Worm (Caenorhabditis elegans) whole organism, early embryonic: Measurements from ENCODE around the gene F21A3.4.

Source experiments
- B0310.2 ChIP-seq: sonication (generic microtip); optimal IDR thresholded peaks from 2 replicates; lab custom pipeline; 2016; ENCODE audit warnings: mild to moderate bottlenecking, missing genetic modification characterization, missing compliant biosample characterization
- F13C5.2 ChIP-seq: sonication (generic microtip); optimal IDR thresholded peaks from 2 replicates; lab custom pipeline; 2017; ENCODE audit warnings: mild to moderate bottlenecking, missing genetic modification characterization, inconsistent platforms, missing compliant biosample characterization
- aly-1 ChIP-seq: sonication (generic microtip); optimal IDR thresholded peaks from 2 replicates; lab custom pipeline; 2016; ENCODE audit warnings: missing genetic modification characterization, missing compliant biosample characterization
- ama-1 ChIP-seq: fragments of 150-350 bp; optimal IDR thresholded peaks from 2 replicates; lab custom pipeline; 2014
- ceh-13 ChIP-seq: fragments of 200-800 bp; sonication (Bioruptor generic); optimal IDR thresholded peaks from 2 replicates; lab custom pipeline; 2018; ENCODE audit warnings: mild to moderate bottlenecking, missing genetic modification characterization, missing compliant biosample characterization
- ceh-36 ChIP-seq: sonication (generic microtip); optimal IDR thresholded peaks from 2 replicates; lab custom pipeline; 2016; ENCODE audit warnings: missing genetic modification characterization, inconsistent platforms, missing compliant biosample characterization
- ets-7 ChIP-seq: sonication (generic microtip); optimal IDR thresholded peaks from 2 replicates; lab custom pipeline; 2016; ENCODE audit warnings: missing genotype, missing genetic modification characterization, missing compliant biosample characterization
- flt-1 ChIP-seq: fragments of 200-800 bp; sonication (Bioruptor generic); IDR thresholded peaks from 2 replicates; pipeline ENCODE4 v1.3.6; 2022; ENCODE audit warnings: missing genetic modification characterization, missing compliant biosample characterization
- hmbx-1 ChIP-seq: sonication (generic microtip); optimal IDR thresholded peaks from 2 replicates; lab custom pipeline; 2016; ENCODE audit warnings: mild to moderate bottlenecking, missing genetic modification characterization, missing compliant biosample characterization
- hmg-4 ChIP-seq: fragments of 200-800 bp; sonication (Bioruptor generic); optimal IDR thresholded peaks from 2 replicates; lab custom pipeline; 2018; ENCODE audit warnings: mild to moderate bottlenecking, missing genetic modification characterization, missing compliant biosample characterization
- hnd-1 ChIP-seq: sonication (generic microtip); optimal IDR thresholded peaks from 2 replicates; lab custom pipeline; 2016; ENCODE audit warnings: missing genetic modification characterization, missing compliant biosample characterization
- pes-1 ChIP-seq: fragments of 200-800 bp; sonication (Bioruptor generic); IDR thresholded peaks from 2 replicates; pipeline ENCODE4 v1.3.6; 2022; ENCODE audit warnings: missing genetic modification reagents, missing genetic modification characterization, missing compliant biosample characterization
- scrt-1 ChIP-seq: fragments of 200-800 bp; sonication (Bioruptor generic); IDR thresholded peaks from 2 replicates; pipeline ENCODE4 v1.3.6; 2022; ENCODE audit warnings: missing genetic modification characterization, missing compliant biosample characterization
- sea-1 ChIP-seq: fragments of 200-800 bp; sonication (Bioruptor generic); conservative IDR thresholded peaks from 2 replicates; pipeline ENCODE4 v1.3.6; 2022; ENCODE audit warnings: missing genetic modification characterization, missing compliant biosample characterization
- tbx-11 ChIP-seq: fragments of 200-800 bp; sonication (Bioruptor generic); IDR thresholded peaks from 2 replicates; pipeline ENCODE4 v1.3.6; 2022; ENCODE audit warnings: missing genetic modification characterization, missing compliant biosample characterization
- tbx-37 ChIP-seq: fragments of 200-800 bp; sonication (Bioruptor generic); conservative IDR thresholded peaks from 2 replicates; pipeline ENCODE4 v1.3.6; 2022; ENCODE audit warnings: missing genetic modification reagents, missing genetic modification characterization, missing compliant biosample characterization
- tra-4 ChIP-seq: sonication (generic microtip); optimal IDR thresholded peaks from 2 replicates; lab custom pipeline; 2017; ENCODE audit warnings: missing genetic modification characterization, missing compliant biosample characterization

The F21A3.4 gene

DNA sequence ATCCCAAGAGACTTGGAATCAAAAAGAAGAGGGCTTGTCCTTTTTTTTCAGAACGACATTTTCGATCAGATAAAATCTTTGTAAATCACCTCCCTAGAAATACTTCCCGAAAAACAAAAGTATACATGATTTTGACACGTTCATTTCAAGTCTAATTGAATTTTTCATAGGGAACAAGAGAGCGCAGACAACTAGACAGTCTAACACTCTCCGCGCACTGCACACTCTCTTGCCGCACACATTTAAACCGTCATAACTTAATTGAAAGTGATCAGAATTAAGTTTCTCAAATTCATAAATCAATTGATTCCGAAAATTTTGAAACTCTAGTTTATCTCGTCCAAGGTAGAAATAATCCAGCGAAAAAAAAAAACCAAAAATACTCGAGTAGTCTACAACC lies 23.3 kb downstream of the F21A3.4 start:
- no peak for TF ChIP-seq ama-1 (lab: Kevin White, UChicago)
- TF ChIP-seq flt-1: no peak

DNA sequence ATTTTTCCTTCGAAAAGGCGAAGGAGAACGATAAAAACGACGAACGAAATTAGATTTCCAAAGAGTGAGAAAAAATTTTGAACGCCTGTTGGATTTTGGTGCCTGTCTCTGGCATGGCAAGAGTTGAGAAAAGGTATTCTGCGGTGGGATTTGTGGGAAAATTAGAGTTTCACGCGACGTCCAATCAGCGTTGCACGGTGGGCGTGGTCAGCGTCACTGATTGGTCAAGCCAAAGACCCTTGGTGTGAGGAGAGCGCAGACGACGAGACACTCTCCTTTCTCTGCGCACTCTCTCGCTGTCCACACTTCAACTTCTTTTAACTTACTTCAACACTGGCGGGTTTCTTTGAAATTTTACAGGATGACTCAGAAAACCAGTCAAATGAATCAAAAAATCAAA lies 26.1 kb downstream of the F21A3.4 start:
- no peak for TF ChIP-seq tbx-11 (GFP tag; lab: Robert Waterston, UW)
- TF ChIP-seq sea-1 (GFP tag; lab: Robert Waterston, UW): no peak
- no peak for TF ChIP-seq ceh-13
- no peak for TF ChIP-seq hmg-4 (GFP tag; lab: Kevin White, UChicago)
- no peak for TF ChIP-seq hmbx-1 (tag; lab: Kevin White, UChicago)
- no peak for TF ChIP-seq ets-7

DNA sequence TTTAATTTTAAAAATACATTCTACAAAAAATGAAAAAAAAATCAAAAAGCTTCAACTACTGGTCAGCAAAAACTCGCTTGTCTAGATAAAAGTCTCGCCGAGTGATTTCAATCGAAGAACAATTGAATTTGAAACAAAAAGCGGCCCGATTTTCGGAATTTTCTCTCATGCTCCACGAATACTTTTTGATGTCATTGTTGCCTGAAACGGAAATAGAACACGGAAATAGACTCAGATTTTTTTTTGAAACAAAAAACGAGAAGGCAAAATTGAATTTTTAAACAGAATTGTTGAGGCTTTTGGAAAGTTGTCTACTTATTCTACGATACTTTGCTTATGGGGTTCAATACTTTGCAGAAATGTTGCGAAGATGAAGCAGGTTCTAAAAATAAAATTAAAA lies 27.1 kb downstream of the F21A3.4 start:
- no peak for TF ChIP-seq ama-1 (lab: Kevin White, UChicago)
- TF ChIP-seq hmbx-1 (tag; lab: Kevin White, UChicago): no peak
- no peak for TF ChIP-seq flt-1
- no peak for TF ChIP-seq sea-1 (GFP tag; lab: Robert Waterston, UW)
- TF ChIP-seq pes-1 (GFP tag; lab: Robert Waterston, UW): no peak
- TF ChIP-seq B0310.2: no peak
- no peak for TF ChIP-seq ets-7
- no peak for TF ChIP-seq tbx-11 (GFP tag; lab: Robert Waterston, UW)
- no peak for TF ChIP-seq ceh-13
- TF ChIP-seq tbx-37 (GFP tag; lab: Robert Waterston, UW): no peak
- no peak for TF ChIP-seq ceh-36 (tag; lab: Kevin White, UChicago)
- no peak for TF ChIP-seq tra-4
- TF ChIP-seq hmg-4 (GFP tag; lab: Kevin White, UChicago): no peak
- TF ChIP-seq hnd-1 (tag; lab: Kevin White, UChicago): no peak
- no peak for TF ChIP-seq F13C5.2 (tag; lab: Kevin White, UChicago)

DNA sequence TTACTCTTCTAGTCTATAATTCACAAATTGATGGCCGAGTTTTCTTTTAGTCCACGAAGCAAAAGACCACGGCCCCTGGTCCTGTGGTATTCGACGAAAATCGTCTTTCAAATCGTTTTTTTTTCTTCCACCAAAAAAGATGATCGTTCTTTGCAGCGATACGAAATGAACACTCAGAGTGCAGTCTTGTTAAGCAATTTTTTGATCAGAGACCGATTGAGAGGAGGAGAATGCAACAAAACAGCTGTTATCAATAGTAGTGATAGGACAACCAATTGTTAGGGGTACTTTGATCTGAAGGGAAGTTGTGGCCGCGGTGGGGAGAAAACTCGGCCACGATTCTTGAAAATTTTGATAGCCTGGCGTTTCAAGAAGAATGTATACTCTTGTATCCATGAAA lies 27.6 kb downstream of the F21A3.4 start:
- no peak for TF ChIP-seq ama-1 (lab: Kevin White, UChicago)
- TF ChIP-seq ceh-13: no peak
- TF ChIP-seq pes-1 (GFP tag; lab: Robert Waterston, UW): no peak
- no peak for TF ChIP-seq aly-1 (tag; lab: Kevin White, UChicago)
- TF ChIP-seq sea-1 (GFP tag; lab: Robert Waterston, UW): no peak
- TF ChIP-seq flt-1: no peak
- no peak for TF ChIP-seq tbx-37 (GFP tag; lab: Robert Waterston, UW)
- no peak for TF ChIP-seq hmg-4 (GFP tag; lab: Kevin White, UChicago)
- no peak for TF ChIP-seq F13C5.2 (tag; lab: Kevin White, UChicago)
- TF ChIP-seq scrt-1 (GFP tag; lab: Robert Waterston, UW): no peak
- TF ChIP-seq hmbx-1 (tag; lab: Kevin White, UChicago): no peak
- no peak for TF ChIP-seq hnd-1 (tag; lab: Kevin White, UChicago)

DNA sequence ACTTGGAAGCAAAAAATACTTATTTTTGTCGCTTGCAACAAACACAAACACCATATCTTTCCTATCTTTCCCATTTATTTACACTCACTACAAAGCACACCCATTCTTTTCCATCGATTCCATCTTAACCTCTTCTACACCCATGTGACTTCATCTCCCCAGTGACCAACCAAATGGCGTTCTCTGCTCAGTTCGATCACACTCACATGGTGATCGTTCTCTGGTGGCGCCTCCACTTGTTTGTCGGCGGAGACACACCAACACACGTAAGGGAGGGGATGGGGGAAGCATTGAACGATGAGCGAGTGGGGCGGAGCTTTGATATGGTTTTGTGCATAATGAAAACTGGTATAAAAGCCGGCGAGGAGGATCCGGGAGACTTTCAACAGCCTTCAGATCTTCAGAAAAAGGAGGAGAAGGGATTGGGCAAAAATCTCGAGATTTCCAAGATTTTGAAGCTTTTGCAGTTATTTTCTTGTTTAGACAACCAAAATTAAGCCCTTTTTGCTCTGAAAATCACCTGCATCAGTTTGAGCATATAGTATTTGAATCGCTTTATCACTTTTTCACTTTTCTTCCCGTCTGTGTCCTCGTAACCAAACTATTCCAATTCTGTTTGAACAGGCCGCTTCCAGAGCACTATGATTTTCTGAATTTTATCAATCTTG lies 30.2 kb downstream of the F21A3.4 start:
- no peak for TF ChIP-seq sea-1 (GFP tag; lab: Robert Waterston, UW)
- no peak for TF ChIP-seq scrt-1 (GFP tag; lab: Robert Waterston, UW)
- no peak for TF ChIP-seq tbx-11 (GFP tag; lab: Robert Waterston, UW)
- TF ChIP-seq aly-1 (tag; lab: Kevin White, UChicago): no peak

DNA sequence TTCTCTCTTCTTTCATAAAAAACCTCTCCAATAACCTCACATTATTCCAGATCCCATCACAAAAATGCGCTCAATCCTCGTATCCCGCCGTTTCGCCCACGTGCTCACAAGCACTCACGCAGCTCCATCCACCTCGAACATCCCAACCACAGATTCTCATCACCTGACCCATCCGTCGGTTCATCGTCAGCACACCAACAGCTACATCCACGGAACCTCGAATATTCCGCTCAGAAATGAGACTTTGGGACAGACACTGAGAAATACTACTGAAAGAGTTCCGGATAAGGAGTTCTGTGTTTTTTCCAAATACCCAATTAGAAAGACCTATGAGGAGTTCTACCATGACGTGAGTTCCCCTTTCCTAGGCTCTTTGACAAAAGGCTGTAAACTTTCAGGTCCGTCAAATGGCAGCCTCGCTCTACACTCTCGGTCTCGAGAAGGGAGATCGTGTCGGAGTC lies 31.0 kb downstream of the F21A3.4 start, which contains the start of gene acs-2:
Gene acs-2, plus strand, starts transcription at position 51 of the 461 bp plus-strand sequence.
- TF ChIP-seq ama-1 (lab: Kevin White, UChicago) (no peak), B0310.2 (no peak), tra-4 (no peak), aly-1 (tag; lab: Kevin White, UChicago) (no peak), ceh-13 (no peak), pes-1 (GFP tag; lab: Robert Waterston, UW) (no peak), sea-1 (GFP tag; lab: Robert Waterston, UW) (no peak), flt-1 (no peak), tbx-11 (GFP tag; lab: Robert Waterston, UW) (no peak), F13C5.2 (tag; lab: Kevin White, UChicago) (no peak), hmg-4 (GFP tag; lab: Kevin White, UChicago) (no peak), hnd-1 (tag; lab: Kevin White, UChicago) (no peak), ceh-36 (tag; lab: Kevin White, UChicago) (no peak), ets-7 (no peak)

DNA sequence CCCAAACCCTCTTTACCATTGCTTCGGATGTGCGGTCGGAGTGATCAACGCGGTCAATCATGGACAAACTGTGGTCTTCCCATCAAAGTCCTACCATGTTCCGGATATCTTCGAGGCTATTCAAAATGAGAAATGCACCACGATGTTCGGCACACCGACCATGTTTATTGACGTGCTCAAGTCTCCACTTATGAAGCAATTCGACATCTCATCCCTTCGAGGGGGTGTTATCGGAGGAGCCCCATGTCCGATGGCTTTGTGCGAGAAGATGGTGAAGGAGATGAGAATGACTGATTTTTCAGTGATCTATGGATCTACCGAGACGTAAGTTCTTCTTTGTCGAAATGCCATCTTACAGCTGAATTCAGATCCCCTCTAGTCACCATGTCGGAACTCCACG lies 32.0 kb downstream of the F21A3.4 start:
- TF ChIP-seq aly-1 (tag; lab: Kevin White, UChicago): no peak
- no peak for TF ChIP-seq hmg-4 (GFP tag; lab: Kevin White, UChicago)
- TF ChIP-seq sea-1 (GFP tag; lab: Robert Waterston, UW): no peak
- no peak for TF ChIP-seq B0310.2
- no peak for TF ChIP-seq hnd-1 (tag; lab: Kevin White, UChicago)

DNA sequence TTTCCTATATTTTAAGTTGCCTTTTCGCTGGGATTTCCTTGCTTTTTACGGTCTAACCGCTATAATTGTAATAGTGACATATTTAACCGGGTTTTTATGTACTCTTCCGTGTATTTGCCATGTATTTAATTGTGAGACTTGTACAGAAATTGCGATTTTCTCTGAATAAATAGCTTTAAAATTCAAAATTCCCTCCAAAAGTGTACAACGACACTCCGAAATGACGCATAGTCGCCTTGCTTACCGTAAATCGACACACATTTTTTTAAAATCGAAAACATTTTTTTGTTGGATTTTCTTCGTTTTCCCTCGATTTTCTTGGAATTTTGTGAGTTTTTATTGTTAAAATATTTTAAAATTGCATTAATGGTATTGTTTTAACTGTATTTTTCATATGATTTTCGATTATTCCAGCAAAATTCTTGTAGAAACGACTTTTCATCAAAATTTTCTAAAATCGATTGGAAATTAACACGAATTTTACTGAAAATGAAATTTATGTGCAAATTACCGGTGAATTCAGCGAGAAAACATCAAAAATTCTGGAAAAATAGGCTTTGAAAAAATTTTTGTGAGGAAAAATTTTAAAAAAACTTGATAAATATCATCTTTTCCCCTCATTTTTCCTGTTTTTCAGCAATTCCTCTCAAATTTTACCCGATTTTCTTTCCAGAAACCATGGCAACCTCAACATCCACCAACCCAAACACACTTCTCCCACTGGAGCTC lies 33.4 kb downstream of the F21A3.4 start, which contains the start of gene lsm-5:
Gene lsm-5, plus strand, starts transcription at position 679 of the 729 bp plus-strand sequence.
- TF ChIP-seq sea-1 (GFP tag; lab: Robert Waterston, UW) (no peak), pes-1 (GFP tag; lab: Robert Waterston, UW) (no peak), aly-1 (tag; lab: Kevin White, UChicago) (no peak), ets-7 (no peak), ama-1 (lab: Kevin White, UChicago) (no peak), hmbx-1 (tag; lab: Kevin White, UChicago) (no peak), tbx-11 (GFP tag; lab: Robert Waterston, UW) (no peak), tra-4 (no peak), flt-1 (no peak), hmg-4 (GFP tag; lab: Kevin White, UChicago) (no peak), tbx-37 (GFP tag; lab: Robert Waterston, UW) (no peak), B0310.2 (no peak), hnd-1 (tag; lab: Kevin White, UChicago) (no peak), F13C5.2 (tag; lab: Kevin White, UChicago) (no peak), ceh-36 (tag; lab: Kevin White, UChicago) (no peak), scrt-1 (GFP tag; lab: Robert Waterston, UW) (no peak), ceh-13 (no peak)
